Fruit fly (Drosophila melanogaster): Measurements from ENCODE around the gene Pura.

- TF ChIP-seq brk (GFP tag; optimal IDR thresholded peaks at IDR 0.05) (no peak), Hnf4 (GFP tag; optimal IDR thresholded peaks at IDR 0.05) (no peak), N (GFP tag; optimal IDR thresholded peaks at IDR 0.05) (no peak), h (GFP tag; optimal IDR thresholded peaks at IDR 0.05) (no peak), Hr78 (GFP tag; optimal IDR thresholded peaks at IDR 0.05) (no peak), tai (GFP tag; optimal IDR thresholded peaks at IDR 0.05) (no peak), Dfd (GFP tag; optimal IDR thresholded peaks at IDR 0.05) (no peak), Jra (GFP tag; optimal IDR thresholded peaks at IDR 0.05) (no peak)
Observed at dm6 chr3L:7572948-7573347, 19.9 kb upstream of the Pura start.

Data from whole organism, wandering third instar larva.